Fruit fly (Drosophila melanogaster) whole organism, embryonic: ENCODE measurements around the gene Dh31.

ENCODE experiments used
- Bdp1 ChIP-seq: fragments of 200-800 bp; sonication (Bioruptor generic); optimal IDR thresholded peaks from 3 replicates; lab custom pipeline; 2016; ENCODE audit warnings: missing biosample characterization, missing genetic modification characterization
- CG10366 ChIP-seq: fragments of 200-800 bp; sonication (Bioruptor generic); IDR thresholded peaks from 2 replicates; pipeline ENCODE4 v1.3.6; 2022; ENCODE audit warnings: missing biosample characterization, missing genetic modification characterization
- CG10431 ChIP-seq: fragments of 200-800 bp; sonication (Bioruptor generic); optimal IDR thresholded peaks from 3 replicates; lab custom pipeline; 2018; ENCODE audit warnings: missing biosample characterization, mild to moderate bottlenecking, missing genetic modification characterization
- CG11695 ChIP-seq: fragments of 200-800 bp; sonication (Bioruptor generic); IDR thresholded peaks from 3 replicates; pipeline ENCODE4 v1.3.6; 2022; ENCODE audit warnings: missing biosample characterization, missing genetic modification characterization
- CG1529 ChIP-seq: fragments of 200-800 bp; sonication (Bioruptor generic); optimal IDR thresholded peaks from 3 replicates; lab custom pipeline; 2018; ENCODE audit warnings: missing biosample characterization, missing genetic modification characterization
- CG17568 ChIP-seq: fragments of 200-800 bp; sonication (Bioruptor generic); optimal IDR thresholded peaks from 2 replicates; lab custom pipeline; 2018; ENCODE audit warnings: missing biosample characterization, mild to moderate bottlenecking, missing genetic modification characterization, moderate library complexity
- CG17612 ChIP-seq: fragments of 200-800 bp; sonication (Bioruptor generic); IDR thresholded peaks from 2 replicates; pipeline ENCODE4 v1.3.6; 2022; ENCODE audit warnings: missing biosample characterization, missing genetic modification characterization
- CG17802 ChIP-seq: fragments of 200-800 bp; sonication (Bioruptor generic); optimal IDR thresholded peaks from 2 replicates; lab custom pipeline; 2018; ENCODE audit warnings: missing biosample characterization, mild to moderate bottlenecking, missing genetic modification characterization, moderate library complexity
- CG18262 ChIP-seq: fragments of 200-800 bp; optimal IDR thresholded peaks from 3 replicates; lab custom pipeline; 2019; ENCODE audit warnings: missing biosample characterization, mild to moderate bottlenecking, missing genetic modification characterization, moderate library complexity
- CG18764 ChIP-seq: fragments of 200-800 bp; sonication (Bioruptor generic); optimal IDR thresholded peaks from 3 replicates; lab custom pipeline; 2016; ENCODE audit warnings: missing biosample characterization, missing genetic modification characterization
- CG34422 ChIP-seq: fragments of 200-800 bp; sonication (Bioruptor generic); IDR thresholded peaks from 3 replicates; pipeline ENCODE4 v1.3.6; 2022; ENCODE audit warnings: missing biosample characterization, missing genetic modification characterization
- CG4617 ChIP-seq: fragments of 200-800 bp; sonication (Bioruptor generic); optimal IDR thresholded peaks from 3 replicates; lab custom pipeline; 2016; ENCODE audit warnings: missing biosample characterization, missing genetic modification characterization, borderline replicate concordance
- CG7372 ChIP-seq: fragments of 200-800 bp; sonication (Bioruptor generic); IDR thresholded peaks from 2 replicates; pipeline ENCODE4 v1.3.6; 2022; ENCODE audit warnings: missing biosample characterization, missing genetic modification characterization
- CG8089 ChIP-seq: fragments of 200-800 bp; sonication (Bioruptor generic); optimal IDR thresholded peaks from 3 replicates; lab custom pipeline; 2016; ENCODE audit warnings: missing biosample characterization, missing genetic modification characterization
- CG9876 ChIP-seq: fragments of 200-800 bp; sonication (Bioruptor generic); optimal IDR thresholded peaks from 2 replicates; lab custom pipeline; 2016; ENCODE audit warnings: missing biosample characterization, missing genetic modification characterization
- Dbx ChIP-seq: fragments of 200-800 bp; sonication (Bioruptor generic); IDR thresholded peaks from 3 replicates; pipeline ENCODE4 v1.3.6; 2022; ENCODE audit warnings: missing biosample characterization, missing genetic modification characterization
- Dek ChIP-seq: fragments of 200-800 bp; sonication (Bioruptor generic); optimal IDR thresholded peaks from 3 replicates; lab custom pipeline; 2019; ENCODE audit warnings: missing biosample characterization, mild to moderate bottlenecking, missing genetic modification characterization, moderate library complexity
- Dll ChIP-seq: fragments of 200-800 bp; sonication (Bioruptor generic); IDR thresholded peaks from 4 replicates; pipeline ENCODE4 v1.3.6; 2022; ENCODE audit warnings: missing biosample characterization, missing genetic modification characterization; ENCODE audit not compliant: partially characterized antibody
- Dp ChIP-seq: fragments of 200-800 bp; sonication (Bioruptor generic); optimal IDR thresholded peaks from 2 replicates; lab custom pipeline; 2018; ENCODE audit warnings: missing biosample characterization, mild to moderate bottlenecking, missing genetic modification characterization, moderate library complexity
- Fer2 ChIP-seq: fragments of 200-800 bp; sonication (Bioruptor generic); optimal IDR thresholded peaks from 2 replicates; lab custom pipeline; 2018; ENCODE audit warnings: missing biosample characterization, mild to moderate bottlenecking, missing genetic modification characterization, moderate library complexity
- HLHmδ ChIP-seq: fragments of 200-800 bp; sonication (Bioruptor generic); optimal IDR thresholded peaks from 2 replicates; lab custom pipeline; 2018; ENCODE audit warnings: missing biosample characterization, mild to moderate bottlenecking, missing genetic modification characterization, moderate library complexity
- Hmr ChIP-seq: fragments of 200-800 bp; sonication (Bioruptor generic); optimal IDR thresholded peaks from 3 replicates; lab custom pipeline; 2017; ENCODE audit warnings: mild to moderate bottlenecking, missing biosample characterization, missing genetic modification reagents, missing genetic modification characterization
- Hsf ChIP-seq: fragments of 200-800 bp; sonication (Bioruptor generic); optimal IDR thresholded peaks from 3 replicates; lab custom pipeline; 2016; ENCODE audit warnings: missing biosample characterization, missing genetic modification characterization
- Kr ChIP-seq: fragments of 200-800 bp; sonication (Bioruptor generic); optimal IDR thresholded peaks from 2 replicates; lab custom pipeline; 2017; ENCODE audit warnings: missing biosample characterization, mild to moderate bottlenecking, missing genetic modification characterization
- Max ChIP-seq: fragments of 200-800 bp; sonication (Bioruptor generic); optimal IDR thresholded peaks from 2 replicates; lab custom pipeline; 2016; ENCODE audit warnings: missing biosample characterization, mild to moderate bottlenecking, missing genetic modification characterization
- Neu2 ChIP-seq: fragments of 200-800 bp; sonication (Bioruptor generic); optimal IDR thresholded peaks from 3 replicates; lab custom pipeline; 2016; ENCODE audit warnings: missing biosample characterization, missing genetic modification characterization, borderline replicate concordance
- Stat92E ChIP-seq, 3 experiments: fragments of >200 bp in 2 of 3; fragments of 200-800 bp in 1 of 3; sonication (Bioruptor generic) in 1 of 3; optimal IDR thresholded peaks; 2 replicates each; lab custom pipeline; 2017 to 2019; ENCODE audit warnings: missing biosample characterization in 3 of 3, missing genetic modification characterization in 3 of 3, mild to moderate bottlenecking in 1 of 3, moderate library complexity in 1 of 3
- abd-A ChIP-seq: fragments of 200-800 bp; sonication (Bioruptor generic); optimal IDR thresholded peaks from 3 replicates; lab custom pipeline; 2019; ENCODE audit warnings: missing biosample characterization, mild to moderate bottlenecking, missing genetic modification characterization, moderate library complexity
- aop ChIP-seq: fragments of 200-800 bp; sonication (Bioruptor generic); IDR thresholded peaks from 2 replicates; pipeline ENCODE4 v1.3.6; 2022; ENCODE audit warnings: missing biosample characterization, missing genetic modification characterization
- caup ChIP-seq: fragments of 200-800 bp; sonication (Bioruptor generic); optimal IDR thresholded peaks from 3 replicates; lab custom pipeline; 2017; ENCODE audit warnings: missing biosample characterization, mild to moderate bottlenecking, missing genetic modification characterization, moderate library complexity; ENCODE audit not compliant: severe bottlenecking
- dmrt99B ChIP-seq: fragments of 200-800 bp; sonication (Bioruptor generic); optimal IDR thresholded peaks from 2 replicates; lab custom pipeline; 2018; ENCODE audit warnings: missing biosample characterization, mild to moderate bottlenecking, missing genetic modification characterization, moderate library complexity
- dysf ChIP-seq: fragments of 200-800 bp; sonication (Bioruptor generic); IDR thresholded peaks from 3 replicates; pipeline ENCODE4 v1.3.6; 2022; ENCODE audit warnings: missing biosample characterization, missing genetic modification characterization
- esg ChIP-seq: fragments of 200-800 bp; sonication (Bioruptor generic); conservative IDR thresholded peaks from 2 replicates; pipeline ENCODE4 v1.3.6; 2022; ENCODE audit warnings: missing biosample characterization, missing genetic modification characterization
- ewg ChIP-seq: fragments of 200-800 bp; sonication (Bioruptor generic); optimal IDR thresholded peaks from 3 replicates; lab custom pipeline; 2017; ENCODE audit warnings: mild to moderate bottlenecking, missing biosample characterization, missing genetic modification reagents, missing genetic modification characterization
- eyg ChIP-seq: fragments of 200-800 bp; sonication (Bioruptor generic); optimal IDR thresholded peaks from 3 replicates; lab custom pipeline; 2016; ENCODE audit warnings: missing biosample characterization, missing genetic modification characterization
- fd96Cb ChIP-seq: fragments of 200-800 bp; sonication (Bioruptor generic); optimal IDR thresholded peaks from 2 replicates; lab custom pipeline; 2018; ENCODE audit warnings: missing biosample characterization, mild to moderate bottlenecking, missing genetic modification characterization, moderate library complexity
- gcm2 ChIP-seq: fragments of 200-800 bp; sonication (Bioruptor generic); optimal IDR thresholded peaks from 2 replicates; lab custom pipeline; 2016; ENCODE audit warnings: missing biosample characterization, missing genetic modification characterization
- hth ChIP-seq: fragments of >200 bp; optimal IDR thresholded peaks from 2 replicates; lab custom pipeline; 2017; ENCODE audit warnings: inconsistent platforms
- jumu ChIP-seq: fragments of 200-800 bp; sonication (Bioruptor generic); optimal IDR thresholded peaks from 3 replicates; lab custom pipeline; 2016; ENCODE audit warnings: missing biosample characterization, missing genetic modification characterization
- lmd ChIP-seq: fragments of 200-800 bp; sonication (Bioruptor generic); IDR thresholded peaks from 2 replicates; pipeline ENCODE4 v1.3.6; 2022; ENCODE audit warnings: missing biosample characterization, missing genetic modification characterization
- nerfin-1 ChIP-seq: fragments of 200-800 bp; sonication (Bioruptor generic); optimal IDR thresholded peaks from 3 replicates; lab custom pipeline; 2019; ENCODE audit warnings: missing biosample characterization, mild to moderate bottlenecking, missing genetic modification characterization, moderate library complexity
- onecut ChIP-seq: fragments of 200-800 bp; sonication (Bioruptor generic); IDR thresholded peaks from 2 replicates; pipeline ENCODE4 v1.3.6; 2022; ENCODE audit warnings: missing biosample characterization, missing genetic modification characterization
- peb ChIP-seq: fragments of 200-800 bp; sonication (Bioruptor generic); IDR thresholded peaks from 2 replicates; pipeline ENCODE4 v1.3.6; 2022; ENCODE audit warnings: missing biosample characterization, missing genetic modification characterization
- sens ChIP-seq: fragments of 200-800 bp; sonication (Bioruptor generic); peaks from one replicate; lab custom pipeline; 2016; ENCODE audit warnings: missing biosample characterization, missing genetic modification characterization
- sens-2 ChIP-seq: fragments of 200-800 bp; sonication (Bioruptor generic); IDR thresholded peaks from 2 replicates; pipeline ENCODE4 v1.3.6; 2022; ENCODE audit warnings: missing biosample characterization, missing genetic modification characterization
- seq ChIP-seq: fragments of 200-800 bp; sonication (Bioruptor generic); IDR thresholded peaks from 2 replicates; pipeline ENCODE4 v1.3.6; 2022; ENCODE audit warnings: missing biosample characterization, missing genetic modification characterization
- slou ChIP-seq: fragments of 200-800 bp; sonication (Bioruptor generic); optimal IDR thresholded peaks from 3 replicates; lab custom pipeline; 2016; ENCODE audit warnings: missing biosample characterization, missing genetic modification characterization
- tap ChIP-seq: fragments of 200-800 bp; optimal IDR thresholded peaks from 3 replicates; lab custom pipeline; 2019; ENCODE audit warnings: missing biosample characterization, mild to moderate bottlenecking, missing genetic modification characterization, moderate library complexity

Dh31 gene

dm6 chr2L:8463144-8464106, 43.2 kb downstream of the Dh31 start, which contains the start of gene Agpat2 (continued):
- TF ChIP-seq CG17802 (tag; lab: Kevin White, UChicago) (peak; percentile 28), Kr (GFP tag; lab: Kevin White, UChicago) (no peak), CG17612 (GFP tag; lab: Robert Waterston, UW) (no peak; the same call in 1 of the 2 replicates), CG18764 (GFP tag; lab: Kevin White, UChicago) (peak; percentile 65), esg (GFP tag; lab: Robert Waterston, UW) (peak; percentile 68), CG10431 (peak; percentile 57), HLHmδ (no peak), abd-A (tag; lab: Kevin White, UChicago) (peak; percentile 83), CG11695 (GFP tag; lab: Robert Waterston, UW) (peak; percentile 78; the same call in 2 of the 3 replicates), Dll (GFP tag; lab: Robert Waterston, UW) (no peak), gcm2 (GFP tag; lab: Kevin White, UChicago) (peak; percentile 35), lmd (GFP tag; lab: Robert Waterston, UW) (peak; percentile 83), CG9876 (GFP tag; lab: Kevin White, UChicago) (peak; percentile 54), dmrt99B (tag; lab: Kevin White, UChicago) (peak; percentile 93), CG7372 (peak; percentile 41; the same call in 1 of the 2 replicates), eyg (GFP tag; lab: Kevin White, UChicago) (peak; percentile 61), CG4617 (peak; percentile 31), fd96Cb (tag; lab: Kevin White, UChicago) (peak; percentile 86), CG17568 (GFP tag; lab: Kevin White, UChicago) (peak; percentile 77), Dp (GFP tag; lab: Kevin White, UChicago) (no peak), Dbx (GFP tag; lab: Robert Waterston, UW) (peak; percentile 61; the same call in 1 of the 3 replicates), CG10366 (peak; percentile 76), Hsf (GFP tag; lab: Kevin White, UChicago) (peak; percentile 86), tap (peak; percentile 77), ewg (peak; percentile 76), seq (GFP tag; lab: Robert Waterston, UW) (peak; percentile 79), aop (GFP tag; lab: Robert Waterston, UW) (peak; percentile 58; the same call in 1 of the 2 replicates), Neu2 (GFP tag; lab: Kevin White, UChicago) (peak; percentile 41), Dek (peak; percentile 78), sens (GFP tag; lab: Kevin White, UChicago) (peak; percentile 97), hth (lab: Kevin White, UChicago) (no peak), CG34422 (GFP tag; lab: Robert Waterston, UW) (peak; percentile 66; the same call in 2 of the 3 replicates), caup (peak; percentile 81), dysf (peak; percentile 87), Bdp1 (GFP tag; lab: Kevin White, UChicago) (peak; percentile 64), Max (GFP tag; lab: Kevin White, UChicago) (peak; percentile 79), CG18262 (tag; lab: Kevin White, UChicago) (peak; percentile 88), onecut (GFP tag; lab: Robert Waterston, UW) (peak; percentile 72), CG8089 (peak; percentile 77), sens-2 (GFP tag; lab: Robert Waterston, UW) (peak; percentile 74), peb (peak; percentile 51; the same call in 1 of the 2 replicates), nerfin-1 (peak; percentile 38), Fer2 (peak; percentile 72), slou (GFP tag; lab: Kevin White, UChicago) (peak; percentile 86), Hmr (GFP tag; lab: Kevin White, UChicago) (peak; percentile 87), jumu (GFP tag; lab: Kevin White, UChicago) (peak; percentile 73), Stat92E (GFP tag; optimal IDR thresholded peaks at IDR 0.05; lab: Kevin White, UChicago) (peak in 2 of 3 experiments; percentile 3 to 52), CG1529 (peak; percentile 80)
